Worm (Caenorhabditis elegans) whole organism, late embryonic: ENCODE measurements around the gene T03F6.3.

Experiments
- C38D4.7 ChIP-seq: fragments of 200-800 bp; sonication (Bioruptor generic); optimal IDR thresholded peaks from 2 replicates; lab custom pipeline; 2018; ENCODE audit warnings: mild to moderate bottlenecking, missing genetic modification characterization, moderate library complexity, missing compliant biosample characterization
- K09A11.1 ChIP-seq: sonication (generic microtip); optimal IDR thresholded peaks from 2 replicates; lab custom pipeline; 2017; ENCODE audit warnings: antibody characterized with exemption, mild to moderate bottlenecking, missing genetic modification characterization, missing compliant biosample characterization; ENCODE audit not compliant: insufficient read depth
- dmd-4 ChIP-seq: sonication (generic microtip); optimal IDR thresholded peaks from 2 replicates; lab custom pipeline; 2016; ENCODE audit warnings: borderline replicate concordance, missing genetic modification characterization, missing compliant biosample characterization
- dve-1 ChIP-seq: sonication (generic microtip); optimal IDR thresholded peaks from 2 replicates; lab custom pipeline; 2017; ENCODE audit warnings: antibody characterized with exemption, mild to moderate bottlenecking, missing genetic modification characterization, missing compliant biosample characterization
- hlh-30 ChIP-seq: sonication (generic microtip); optimal IDR thresholded peaks from 2 replicates; lab custom pipeline; 2017; ENCODE audit warnings: antibody characterized with exemption, missing genetic modification characterization, missing compliant biosample characterization; ENCODE audit not compliant: insufficient read depth
- madf-2 ChIP-seq: sonication (generic microtip); optimal IDR thresholded peaks from 2 replicates; lab custom pipeline; 2017; ENCODE audit warnings: missing genetic modification characterization, missing compliant biosample characterization
- nhr-11 ChIP-seq: fragments of 150-350 bp; optimal IDR thresholded peaks from 2 replicates; lab custom pipeline; 2014; ENCODE audit warnings: missing biosample characterization, missing genetic modification characterization
- pag-3 ChIP-seq: sonication (generic microtip); optimal IDR thresholded peaks from 2 replicates; lab custom pipeline; 2016; ENCODE audit warnings: missing compliant biosample characterization, missing genetic modification characterization, borderline replicate concordance
- pha-4 ChIP-seq: fragments of 150-350 bp; optimal IDR thresholded peaks from 2 replicates; lab custom pipeline; 2018; ENCODE audit warnings: missing biosample characterization, missing genetic modification reagents, missing genetic modification characterization
- rnt-1 ChIP-seq: sonication (generic microtip); optimal IDR thresholded peaks from 2 replicates; lab custom pipeline; 2016; ENCODE audit warnings: missing genetic modification characterization, missing compliant biosample characterization
- tbx-2 ChIP-seq: sonication (generic microtip); optimal IDR thresholded peaks from 2 replicates; lab custom pipeline; 2016; ENCODE audit warnings: missing genetic modification characterization, missing compliant biosample characterization

ce11 chrIII:13377249-13377648 lies 11.9 kb upstream of the T03F6.3 start:
- TF ChIP-seq nhr-11 (tag; lab: Kevin White, UChicago) (no peak), pag-3 (tag; lab: Kevin White, UChicago) (no peak), hlh-30 (tag; lab: Kevin White, UChicago) (no peak), pha-4 (tag; lab: Kevin White, UChicago) (no peak), K09A11.1 (tag; lab: Kevin White, UChicago) (no peak), tbx-2 (tag; lab: Kevin White, UChicago) (no peak), C38D4.7 (GFP tag; lab: Kevin White, UChicago) (no peak), madf-2 (tag; lab: Kevin White, UChicago) (no peak), rnt-1 (tag; lab: Kevin White, UChicago) (no peak), dve-1 (no peak), dmd-4 (no peak)
